Fruit fly (Drosophila melanogaster): Measurements from ENCODE around the gene Atg16.

Gene Atg16

DNA sequence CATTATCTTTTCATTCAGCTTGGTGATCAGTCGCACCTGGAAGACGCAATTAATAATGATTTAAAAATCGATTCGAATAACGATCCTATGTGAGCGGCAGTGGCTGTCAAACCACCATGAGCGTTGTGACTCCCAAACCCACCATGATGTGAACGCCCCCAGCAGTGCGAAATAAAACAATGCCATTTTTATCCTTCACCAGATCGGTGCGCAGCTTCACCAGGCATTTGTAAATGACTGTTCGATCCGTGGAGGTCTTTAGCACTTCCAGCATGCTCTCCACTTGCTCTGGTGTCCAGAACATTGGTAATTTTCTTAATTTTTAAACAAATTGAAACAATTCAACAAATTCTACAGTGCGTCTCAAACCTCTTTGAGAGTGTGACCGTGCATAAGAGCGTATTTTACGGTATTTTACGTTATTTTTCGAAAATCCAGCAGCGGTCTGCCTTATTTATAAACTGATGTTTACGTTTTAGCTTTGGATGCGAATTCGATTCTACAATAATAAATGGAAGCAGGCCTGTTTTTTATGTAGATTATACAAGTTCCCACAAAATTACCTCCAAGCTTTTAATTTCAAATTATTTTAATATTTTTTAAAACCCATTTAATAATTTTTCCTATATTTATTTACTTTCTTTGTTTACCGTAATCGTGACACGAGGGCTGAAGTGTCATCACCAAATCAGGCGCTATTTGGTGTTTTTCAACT is 35.8 kb downstream of the Atg16 start, which contains the start of the genes Rnb and Drice (continued):
- TF ChIP-seq CG17568 (GFP tag; optimal IDR thresholded peaks at IDR 0.05) (no peak), Hsf (GFP tag; optimal IDR thresholded peaks at IDR 0.05) (peak; percentile 26), CG10274 (GFP tag; optimal IDR thresholded peaks at IDR 0.05) (no peak), CG8290 (GFP tag; optimal IDR thresholded peaks at IDR 0.05) (no peak), CG8290 (tag; optimal IDR thresholded peaks at IDR 0.05) (no peak), kay (GFP tag; optimal IDR thresholded peaks at IDR 0.05) (peak; percentile 83), run (tag; optimal IDR thresholded peaks at IDR 0.05) (no peak), D19A (tag; optimal IDR thresholded peaks at IDR 0.05) (no peak), CG8944 (GFP tag; optimal IDR thresholded peaks at IDR 0.05) (no peak), usp (GFP tag; optimal IDR thresholded peaks at IDR 0.05) (no peak), CG7987 (GFP tag; optimal IDR thresholded peaks at IDR 0.05) (peak; percentile 73), slou (GFP tag; optimal IDR thresholded peaks at IDR 0.05) (peak; percentile 11), CG1603 (tag; optimal IDR thresholded peaks at IDR 0.05) (no peak), vvl (GFP tag; IDR thresholded peaks at IDR 0.05) (peak; percentile 50), CG14860 (GFP tag; IDR thresholded peaks at IDR 0.05; ENCODE audit: partially characterized antibody) (no peak; the same call in 2 of the 3 replicates), CG7556 (GFP tag; optimal IDR thresholded peaks at IDR 0.05) (no peak), CG14667 (GFP tag; IDR thresholded peaks at IDR 0.05) (peak; percentile 32; the same call in 1 of the 2 replicates), en (GFP tag; optimal IDR thresholded peaks at IDR 0.05) (no peak), CG32772 (GFP tag; IDR thresholded peaks at IDR 0.05) (0 out of 2 replicates have a peak, but pooled peaks have one; percentile 25), CG2199 (GFP tag; IDR thresholded peaks at IDR 0.05) (no peak), oc (tag; optimal IDR thresholded peaks at IDR 0.05) (no peak), CG34422 (GFP tag; IDR thresholded peaks at IDR 0.05) (no peak), Antp (GFP tag; optimal IDR thresholded peaks at IDR 0.05) (no peak), Opbp (GFP tag; IDR thresholded peaks at IDR 0.05; ENCODE audit: partially characterized antibody) (0 out of 3 replicates have a peak, but pooled peaks have one; percentile 19), CG12155 (GFP tag; optimal IDR thresholded peaks at IDR 0.05) (no peak), lbe (GFP tag; optimal IDR thresholded peaks at IDR 0.05) (peak; percentile 76), CG12104 (GFP tag; optimal IDR thresholded peaks at IDR 0.05) (peak; percentile 64), pros (GFP tag; optimal IDR thresholded peaks at IDR 0.05) (no peak), amos (GFP tag; IDR thresholded peaks at IDR 0.05; ENCODE audit: partially characterized antibody) (peak; percentile 68), crc (GFP tag; optimal IDR thresholded peaks at IDR 0.05) (no peak), Abd-B (GFP tag; optimal IDR thresholded peaks at IDR 0.05) (no peak), ems (GFP tag; optimal IDR thresholded peaks at IDR 0.05) (no peak), CG11093 (GFP tag; IDR thresholded peaks at IDR 0.05) (no peak), CG14441 (GFP tag; IDR thresholded peaks at IDR 0.05) (peak; percentile 43; the same call in 1 of the 2 replicates), CG4820 (GFP tag; optimal IDR thresholded peaks at IDR 0.05) (peak; percentile 16), CG6654 (GFP tag; optimal IDR thresholded peaks at IDR 0.05) (peak; percentile 99), mam (GFP tag; optimal IDR thresholded peaks at IDR 0.05) (no peak), CG4617 (GFP tag; optimal IDR thresholded peaks at IDR 0.05; ENCODE audit: borderline replicate concordance) (peak; percentile 10)

DNA sequence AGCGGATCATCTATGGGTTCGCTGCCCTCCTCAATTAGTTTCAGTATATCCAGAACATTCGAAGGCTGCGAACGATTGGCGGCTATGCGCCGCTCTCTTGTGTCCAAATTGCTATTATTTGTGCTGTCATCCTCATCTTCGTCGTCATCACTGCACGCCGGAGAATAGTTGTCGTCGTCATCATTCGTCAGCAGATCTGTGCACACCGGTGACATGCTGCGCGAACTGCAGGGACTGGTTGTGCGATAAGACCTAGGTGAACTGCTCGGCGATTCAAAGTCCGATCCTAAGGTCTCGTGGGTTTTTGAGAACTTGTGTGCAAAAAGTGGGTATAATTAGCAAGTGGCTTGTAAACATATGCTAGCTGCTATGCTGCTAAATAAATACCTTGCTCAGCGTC is 37.7 kb downstream of the Atg16 start:
- TF ChIP-seq CHES-1-like (GFP tag; optimal IDR thresholded peaks at IDR 0.05) = no peak
- no peak for TF ChIP-seq CG6791 (GFP tag; IDR thresholded peaks at IDR 0.05; ENCODE audit: partially characterized antibody)
- no peak for TF ChIP-seq gfzf (GFP tag; optimal IDR thresholded peaks at IDR 0.05)
- TF ChIP-seq Hr3 (GFP tag; optimal IDR thresholded peaks at IDR 0.05) = no peak
- TF ChIP-seq CG9609 (GFP tag; optimal IDR thresholded peaks at IDR 0.05) = no peak
- TF ChIP-seq CG15479 (GFP tag; optimal IDR thresholded peaks at IDR 0.05) = no peak
- TF ChIP-seq CG6272 (GFP tag; IDR thresholded peaks at IDR 0.05) = no peak
- TF ChIP-seq bsh (GFP tag; optimal IDR thresholded peaks at IDR 0.05) = no peak

Data from whole organism, embryonic.